Worm (Caenorhabditis elegans) whole organism, L4 larva: ENCODE data around the gene acdh-13.

Experiments
- ZK546.5 ChIP-seq, 2 experiments: sonication (generic microtip); optimal IDR thresholded peaks; 2 replicates each; lab custom pipeline; 2017; ENCODE audit warnings: missing biosample characterization in 2 of 2, missing genetic modification characterization in 2 of 2
- ces-1 ChIP-seq: fragments of 150-350 bp; sonication (generic microtip); optimal IDR thresholded peaks from 4 replicates; lab custom pipeline; 2014; ENCODE audit warnings: missing biosample characterization, missing genetic modification reagents, missing genetic modification characterization
- duxl-1 ChIP-seq: sonication (generic microtip); optimal IDR thresholded peaks from 2 replicates; lab custom pipeline; 2016; ENCODE audit warnings: mild to moderate bottlenecking, missing genetic modification characterization, moderate library complexity, missing compliant biosample characterization; ENCODE audit not compliant: poor library complexity
- hlh-11 ChIP-seq: fragments of 200-800 bp; sonication (Bioruptor generic); optimal IDR thresholded peaks from 2 replicates; lab custom pipeline; 2018; ENCODE audit warnings: mild to moderate bottlenecking, missing genetic modification characterization, missing compliant biosample characterization
- lir-3 ChIP-seq: sonication (generic microtip); optimal IDR thresholded peaks from 2 replicates; lab custom pipeline; 2016; ENCODE audit warnings: mild to moderate bottlenecking, missing genetic modification characterization, missing compliant biosample characterization
- unc-130 ChIP-seq: sonication (generic microtip); optimal IDR thresholded peaks from 2 replicates; lab custom pipeline; 2016; ENCODE audit warnings: missing genetic modification reagents, missing genetic modification characterization, missing compliant biosample characterization

ce11 chrIV:8519949-8520348, 21.3 kb upstream of the acdh-13 start:
- no peak for TF ChIP-seq lir-3 (tag; lab: Kevin White, UChicago)
- no peak for TF ChIP-seq unc-130
- TF ChIP-seq duxl-1, result no peak
- no peak for TF ChIP-seq ces-1 (GFP tag; lab: Kevin White, UChicago)
- TF ChIP-seq hlh-11 (tag; lab: Kevin White, UChicago), result no peak
- no peak for TF ChIP-seq ZK546.5 (tag; optimal IDR thresholded peaks at IDR 0.05; lab: Kevin White, UChicago)
